Worm (Caenorhabditis elegans): ENCODE measurements around the gene dpf-6.

Gene dpf-6

ce11 chrIII:8069206-8069605, 31.2 kb downstream of the dpf-6 start:
- TF ChIP-seq nhr-232 (tag; optimal IDR thresholded peaks at IDR 0.05) (no peak), pros-1 (tag; optimal IDR thresholded peaks at IDR 0.05) (peak; percentile 72), mec-3 (tag; optimal IDR thresholded peaks at IDR 0.05; ENCODE audit: borderline replicate concordance) (no peak), dve-1 (tag; optimal IDR thresholded peaks at IDR 0.05) (no peak), ceh-6 (GFP tag; optimal IDR thresholded peaks at IDR 0.05) (peak; percentile 32), ets-4 (tag; optimal IDR thresholded peaks at IDR 0.05) (no peak), K02D7.2 (tag; optimal IDR thresholded peaks at IDR 0.05) (no peak)

- no peak for TF ChIP-seq ceh-2 (tag; optimal IDR thresholded peaks at IDR 0.05)
These were observed 39.1 kb downstream of the dpf-6 start for ce11 chrIII:8077180-8077579.

ce11 chrIII:8080165-8080738, 42.2 kb downstream of the dpf-6 start, which contains the start of the genes dcr-1 and apc-2:
dcr-1 (minus strand) TSS chrIII:8080281.
apc-2 (plus strand) TSS chrIII:8080629.
- TF ChIP-seq ceh-19 (GFP tag; optimal IDR thresholded peaks at IDR 0.05), result no peak
- TF ChIP-seq C38D4.7 (GFP tag; optimal IDR thresholded peaks at IDR 0.05), result no peak
- no peak for TF ChIP-seq nfya-1 (tag; optimal IDR thresholded peaks at IDR 0.05)
- no peak for TF ChIP-seq fkh-10 (GFP tag; optimal IDR thresholded peaks at IDR 0.05)
- TF ChIP-seq unc-3 (GFP tag; conservative IDR thresholded peaks at IDR 0.05), result no peak
- no peak for TF ChIP-seq unc-3 (tag; optimal IDR thresholded peaks at IDR 0.05)
- TF ChIP-seq ceh-9 (tag; optimal IDR thresholded peaks at IDR 0.05), result no peak
- no peak for TF ChIP-seq hlh-13 (GFP tag; optimal IDR thresholded peaks at IDR 0.05)
- no peak for TF ChIP-seq ama-1 (optimal IDR thresholded peaks at IDR 0.05)
- TF ChIP-seq dmd-4 (tag; optimal IDR thresholded peaks at IDR 0.05; ENCODE audit: borderline replicate concordance), result no peak
- no peak for TF ChIP-seq ceh-2 (tag; optimal IDR thresholded peaks at IDR 0.05)
- no peak for TF ChIP-seq pros-1 (tag; optimal IDR thresholded peaks at IDR 0.05)
- no peak for TF ChIP-seq ceh-18 (tag; optimal IDR thresholded peaks at IDR 0.05)
- TF ChIP-seq hlh-6 (tag; optimal IDR thresholded peaks at IDR 0.05), result no peak
- no peak for TF ChIP-seq ceh-30 (tag; optimal IDR thresholded peaks at IDR 0.05)
- no peak for TF ChIP-seq F13H6.1 (tag; optimal IDR thresholded peaks at IDR 0.05)
- no peak for TF ChIP-seq pat-9 (tag; optimal IDR thresholded peaks at IDR 0.05)

- peak; percentile 37 for TF ChIP-seq nfya-1 (tag; optimal IDR thresholded peaks at IDR 0.05)
- no peak for TF ChIP-seq pat-9 (tag; optimal IDR thresholded peaks at IDR 0.05)
- TF ChIP-seq npax-4 (tag; optimal IDR thresholded peaks at IDR 0.05), result no peak
- TF ChIP-seq ceh-34 (tag; optimal IDR thresholded peaks at IDR 0.05), result no peak
- no peak for TF ChIP-seq ceh-48 (tag; optimal IDR thresholded peaks at IDR 0.05)
- peak; percentile 98 for TF ChIP-seq pros-1 (tag; optimal IDR thresholded peaks at IDR 0.05)
- TF ChIP-seq unc-42 (tag; optimal IDR thresholded peaks at IDR 0.05), result peak; percentile 24
- peak; percentile 12 for TF ChIP-seq unc-55 (GFP tag; optimal IDR thresholded peaks at IDR 0.05)
- TF ChIP-seq ceh-30 (tag; optimal IDR thresholded peaks at IDR 0.05), result peak; percentile 25
These were observed 47.3 kb downstream of the dpf-6 start, which contains the start of the genes K06H7.7 and grp-1 for ce11 chrIII:8085355-8085754. K06H7.7 (minus strand) TSS chrIII:8085475. grp-1 (plus strand) TSS chrIII:8085705.

ce11 chrIII:8088235-8088634, 50.2 kb downstream of the dpf-6 start, which contains the start of gene vms-1:
vms-1 (plus strand) TSS chrIII:8088535.
- no peak for TF ChIP-seq pqm-1 (tag; optimal IDR thresholded peaks at IDR 0.05)
- TF ChIP-seq sdc-2 (tag; optimal IDR thresholded peaks at IDR 0.05), result no peak
- TF ChIP-seq K02D7.2 (tag; optimal IDR thresholded peaks at IDR 0.05), result no peak
- TF ChIP-seq eyg-1 (tag; optimal IDR thresholded peaks at IDR 0.05), result no peak
- no peak for TF ChIP-seq pha-4 (tag; optimal IDR thresholded peaks at IDR 0.05)
- no peak for TF ChIP-seq ceh-6 (GFP tag; optimal IDR thresholded peaks at IDR 0.05)
- no peak for TF ChIP-seq ceh-24 (tag; optimal IDR thresholded peaks at IDR 0.05)
- TF ChIP-seq ceh-2 (tag; optimal IDR thresholded peaks at IDR 0.05), result no peak

All from whole organism, late embryonic.